Worm (Caenorhabditis elegans) whole organism, young adult: Measurements from ENCODE around the gene F38B6.4.

Experiments
- T07F8.4 ChIP-seq: sonication (generic microtip); optimal IDR thresholded peaks from 2 replicates; lab custom pipeline; 2016; ENCODE audit warnings: mild to moderate bottlenecking, missing genetic modification characterization, moderate library complexity, missing compliant biosample characterization
- aptf-2 ChIP-seq: fragments of 200-800 bp; sonication (Bioruptor generic); conservative IDR thresholded peaks from 2 replicates; pipeline ENCODE4 v1.3.6; 2022; ENCODE audit warnings: missing genetic modification reagents, missing genetic modification characterization, missing compliant biosample characterization
- dox-1 ChIP-seq: fragments of 200-800 bp; sonication (Bioruptor generic); IDR thresholded peaks from 2 replicates; pipeline ENCODE4 v1.3.6; 2022; ENCODE audit warnings: missing genetic modification reagents, missing genetic modification characterization, missing compliant biosample characterization
- dpl-1 ChIP-seq: fragments of 150-350 bp; optimal IDR thresholded peaks from 2 replicates; lab custom pipeline; 2014; ENCODE audit warnings: missing biosample characterization, missing genetic modification reagents, missing genetic modification characterization
- egl-44 ChIP-seq: fragments of 200-800 bp; sonication (Bioruptor generic); IDR thresholded peaks from 2 replicates; pipeline ENCODE4 v1.3.6; 2022; ENCODE audit warnings: missing genetic modification reagents, missing genetic modification characterization, missing compliant biosample characterization
- mcd-1 ChIP-seq: fragments of 200-800 bp; sonication (Bioruptor generic); IDR thresholded peaks from 2 replicates; pipeline ENCODE4 v1.3.6; 2022; ENCODE audit warnings: missing genetic modification reagents, missing genetic modification characterization, missing compliant biosample characterization
- nhr-120 ChIP-seq: fragments of 200-800 bp; sonication (Bioruptor generic); IDR thresholded peaks from 2 replicates; pipeline ENCODE4 v1.3.6; 2022; ENCODE audit warnings: missing genetic modification characterization, missing compliant biosample characterization
- sdz-38 ChIP-seq: sonication (generic microtip); optimal IDR thresholded peaks from 2 replicates; lab custom pipeline; 2016; ENCODE audit warnings: missing genotype, missing genetic modification characterization, missing compliant biosample characterization
- unc-62 ChIP-seq: fragments of 150-350 bp; optimal IDR thresholded peaks from 2 replicates; lab custom pipeline; 2014; ENCODE audit warnings: missing biosample characterization, missing genetic modification reagents, missing genetic modification characterization
- ztf-18 ChIP-seq: sonication (generic microtip); optimal IDR thresholded peaks from 2 replicates; lab custom pipeline; 2016; ENCODE audit warnings: missing genotype, mild to moderate bottlenecking, missing genetic modification characterization, missing compliant biosample characterization
- ztf-25 ChIP-seq: fragments of 200-800 bp; sonication (Bioruptor generic); IDR thresholded peaks from 2 replicates; pipeline ENCODE4 v1.3.6; 2022; ENCODE audit warnings: missing genetic modification reagents, missing genetic modification characterization, missing compliant biosample characterization

- TF ChIP-seq nhr-120 (GFP tag; lab: Robert Waterston, UW): no peak
- no peak for TF ChIP-seq unc-62 (GFP tag; lab: Kevin White, UChicago)
- TF ChIP-seq aptf-2 (GFP tag; lab: Robert Waterston, UW): no peak
- TF ChIP-seq egl-44: no peak
- TF ChIP-seq ztf-25 (GFP tag; lab: Robert Waterston, UW): no peak
- TF ChIP-seq mcd-1 (GFP tag; lab: Robert Waterston, UW): no peak
- no peak for TF ChIP-seq dpl-1 (GFP tag; lab: Kevin White, UChicago)
- peak; percentile 34; the same call in 1 of the 2 replicates for TF ChIP-seq dox-1
- no peak for TF ChIP-seq ztf-18
- TF ChIP-seq T07F8.4: no peak
- no peak for TF ChIP-seq sdz-38
These were observed 5.8 kb upstream of the F38B6.4 start, which contains the start of gene nhr-137 for ce11 chrX:6668911-6669310.
